Worm (Caenorhabditis elegans): ENCODE results near the gene hlh-6.

ce11 chrII:9636300-9636699 lies 21.7 kb upstream of the hlh-6 start, which contains the start of gene ZK1307.7:
- no peak for TF ChIP-seq alr-1 (tag; optimal IDR thresholded peaks at IDR 0.05; ENCODE audit: borderline replicate concordance)
- TF ChIP-seq egl-27 (tag; optimal IDR thresholded peaks at IDR 0.05), result no peak
- no peak for TF ChIP-seq unc-62 (GFP tag; optimal IDR thresholded peaks at IDR 0.05)
- TF ChIP-seq dsc-1 (tag; optimal IDR thresholded peaks at IDR 0.05), result no peak

All from whole organism, L1 larva.